Worm (Caenorhabditis elegans) whole organism, midembryonic: ENCODE results near the gene H40L08.8.

Experiments
- T22C8.4 ChIP-seq: fragments of 200-800 bp; sonication (Bioruptor generic); IDR thresholded peaks from 2 replicates; pipeline ENCODE4 v1.3.6; 2022; ENCODE audit warnings: missing genetic modification characterization, missing compliant biosample characterization
- cog-1 ChIP-seq: sonication (generic microtip); optimal IDR thresholded peaks from 2 replicates; lab custom pipeline; 2016; ENCODE audit warnings: missing genetic modification characterization, missing compliant biosample characterization
- flt-1 ChIP-seq: fragments of 200-800 bp; sonication (Bioruptor generic); IDR thresholded peaks from 2 replicates; pipeline ENCODE4 v1.3.6; 2022; ENCODE audit warnings: missing genetic modification characterization, missing compliant biosample characterization
- klf-2 ChIP-seq: fragments of 200-800 bp; sonication (Bioruptor generic); conservative IDR thresholded peaks from 2 replicates; pipeline ENCODE4 v1.3.6; 2022; ENCODE audit warnings: missing genetic modification reagents, missing genetic modification characterization, missing compliant biosample characterization
- med-1 ChIP-seq: sonication (generic microtip); optimal IDR thresholded peaks from 2 replicates; lab custom pipeline; 2017; ENCODE audit warnings: missing genetic modification characterization, mild to moderate bottlenecking, missing compliant biosample characterization, antibody characterized with exemption, missing genetic modification reagents; ENCODE audit not compliant: insufficient read depth
- ref-1 ChIP-seq: fragments of 200-800 bp; sonication (Bioruptor generic); conservative IDR thresholded peaks from 2 replicates; pipeline ENCODE4 v1.3.6; 2022; ENCODE audit warnings: missing genetic modification reagents, missing genetic modification characterization, missing compliant biosample characterization
- tab-1 ChIP-seq: fragments of 200-800 bp; sonication (Bioruptor generic); IDR thresholded peaks from 2 replicates; pipeline ENCODE4 v1.3.6; 2022; ENCODE audit warnings: missing genetic modification characterization, missing compliant biosample characterization
- ztf-23 ChIP-seq: fragments of 200-800 bp; sonication (Bioruptor generic); IDR thresholded peaks from 2 replicates; pipeline ENCODE4 v1.3.6; 2022; ENCODE audit warnings: missing genetic modification reagents, missing genetic modification characterization, missing compliant biosample characterization
- ztf-29 ChIP-seq: fragments of 200-800 bp; sonication (Bioruptor generic); IDR thresholded peaks from 2 replicates; pipeline ENCODE4 v1.3.6; 2022; ENCODE audit warnings: missing genetic modification reagents, missing genetic modification characterization, missing compliant biosample characterization

Gene H40L08.8

DNA sequence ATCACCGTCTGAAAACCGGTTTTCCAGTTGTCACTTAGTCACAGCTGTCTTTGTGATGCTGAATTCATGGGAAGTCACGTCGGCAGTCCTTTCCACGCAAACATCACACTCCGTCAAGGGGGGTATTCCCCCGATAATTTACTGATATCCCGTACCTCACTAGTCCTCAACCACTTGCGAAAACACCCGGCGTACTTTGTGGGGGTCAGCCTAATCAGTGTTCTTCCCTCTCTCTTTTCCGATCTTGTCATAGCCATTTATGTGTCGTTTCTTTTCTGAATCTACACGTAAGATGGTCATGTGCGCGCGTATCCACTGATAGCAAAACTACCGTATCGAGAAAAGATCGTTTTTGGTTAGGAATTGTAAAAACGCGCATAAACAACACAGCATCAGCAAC is 2.0 kb upstream of the H40L08.8 start:
- TF ChIP-seq klf-2 (GFP tag; lab: Robert Waterston, UW) (no peak), ztf-29 (no peak), cog-1 (tag; lab: Kevin White, UChicago) (no peak), T22C8.4 (GFP tag; lab: Robert Waterston, UW) (no peak), med-1 (no peak), tab-1 (GFP tag; lab: Robert Waterston, UW) (no peak), ztf-23 (GFP tag; lab: Robert Waterston, UW) (no peak), ref-1 (no peak), flt-1 (GFP tag; lab: Robert Waterston, UW) (no peak)

DNA sequence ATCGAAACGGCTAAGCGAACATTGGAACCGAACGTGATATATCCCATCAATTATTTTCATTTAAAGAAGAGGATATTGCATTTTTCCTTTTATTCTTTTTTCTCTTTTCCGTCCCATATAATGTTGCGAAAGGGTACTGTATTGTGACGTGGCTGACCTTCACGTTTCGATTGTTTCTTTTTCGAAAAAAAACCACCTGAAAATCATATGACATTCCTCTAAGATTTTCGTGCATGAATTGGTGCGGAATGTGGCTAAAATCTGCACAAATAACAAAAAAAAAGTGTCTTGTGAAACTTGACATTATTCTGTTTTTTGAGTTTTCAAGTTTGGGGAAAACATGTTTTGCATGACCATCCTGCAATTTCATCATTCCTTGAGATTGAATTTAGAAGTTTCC is 843 bp upstream of the H40L08.8 start:
- no peak for TF ChIP-seq ref-1
- TF ChIP-seq tab-1 (GFP tag; lab: Robert Waterston, UW), result no peak
- TF ChIP-seq T22C8.4 (GFP tag; lab: Robert Waterston, UW), result no peak
- TF ChIP-seq ztf-29, result no peak

DNA sequence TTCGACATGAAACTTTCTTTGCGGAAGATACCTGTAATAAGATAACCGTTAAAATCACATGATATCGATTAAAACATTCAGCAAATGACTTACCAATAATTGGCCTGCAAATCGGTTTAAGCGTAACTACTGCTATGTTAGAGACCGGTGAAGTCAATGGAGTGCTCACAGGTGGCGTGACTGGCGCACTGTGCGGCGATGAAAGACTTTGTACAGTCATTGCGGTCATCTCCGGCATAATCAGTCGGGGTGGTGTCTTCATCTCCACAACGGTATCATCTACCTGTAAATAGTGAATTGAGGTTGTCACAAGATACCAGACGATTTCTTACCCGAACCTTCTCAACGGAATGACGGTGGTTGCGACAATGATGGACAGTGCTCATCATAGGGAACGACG is 524 bp downstream of the H40L08.8 start:
- TF ChIP-seq cog-1 (tag; lab: Kevin White, UChicago) (no peak), ztf-29 (no peak), T22C8.4 (GFP tag; lab: Robert Waterston, UW) (no peak), tab-1 (GFP tag; lab: Robert Waterston, UW) (no peak), med-1 (no peak), klf-2 (GFP tag; lab: Robert Waterston, UW) (no peak), flt-1 (GFP tag; lab: Robert Waterston, UW) (no peak), ztf-23 (GFP tag; lab: Robert Waterston, UW) (no peak), ref-1 (no peak)

DNA sequence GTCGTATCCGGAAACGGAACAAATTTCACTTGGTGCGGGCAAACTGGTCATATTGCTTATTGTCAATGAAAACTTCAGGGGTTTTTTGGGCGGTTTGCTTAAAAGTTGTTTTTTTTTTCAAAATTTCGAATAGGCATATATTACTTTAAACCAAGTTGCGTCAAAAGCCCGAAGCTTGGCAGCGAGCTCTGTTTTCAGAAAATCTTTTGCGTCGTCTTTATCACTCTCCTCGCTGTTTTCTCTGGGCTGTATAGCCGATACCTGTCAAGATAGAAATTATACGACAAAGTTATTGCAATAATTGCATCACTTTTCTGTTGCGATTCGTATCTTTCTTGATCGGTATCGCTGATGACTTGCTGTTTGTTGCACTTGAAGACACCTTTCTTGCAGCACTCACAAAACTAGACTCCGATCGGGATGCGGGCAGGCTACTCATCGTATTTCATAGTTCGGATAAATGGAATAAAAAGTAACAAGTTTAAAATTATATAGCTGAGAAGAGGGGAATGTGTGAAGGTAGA is 1.3 kb downstream of the H40L08.8 start, which contains the start of the genes H40L08.3 and H40L08.9:
Gene H40L08.3, minus strand, starts transcription at position 51 of the 524 bp plus-strand sequence.
Gene H40L08.9, minus strand, starts transcription at position 439 of the 524 bp plus-strand sequence.
- TF ChIP-seq ztf-29 (no peak), ref-1 (no peak), flt-1 (GFP tag; lab: Robert Waterston, UW) (no peak), ztf-23 (GFP tag; lab: Robert Waterston, UW) (no peak)

DNA sequence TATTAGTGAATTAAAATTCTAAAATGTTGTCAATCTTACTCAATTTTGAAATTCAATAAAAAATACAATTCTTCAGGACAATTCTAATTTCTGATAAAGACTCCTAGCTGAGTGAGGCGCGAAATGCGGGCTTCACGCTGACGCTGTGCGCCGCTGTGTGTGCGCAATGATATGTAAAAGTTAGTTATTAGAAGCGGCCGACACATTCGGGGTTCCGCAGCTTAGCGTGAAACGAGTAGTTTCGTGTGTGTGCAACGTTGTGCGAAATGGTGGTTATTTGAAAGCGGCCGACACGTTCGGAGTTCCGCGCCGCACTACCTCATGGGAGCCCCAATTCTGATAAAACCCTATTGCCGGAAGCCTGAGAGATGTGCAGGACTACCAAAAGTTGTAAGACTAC is 2.3 kb downstream of the H40L08.8 start:
- no peak for TF ChIP-seq flt-1 (GFP tag; lab: Robert Waterston, UW)

DNA sequence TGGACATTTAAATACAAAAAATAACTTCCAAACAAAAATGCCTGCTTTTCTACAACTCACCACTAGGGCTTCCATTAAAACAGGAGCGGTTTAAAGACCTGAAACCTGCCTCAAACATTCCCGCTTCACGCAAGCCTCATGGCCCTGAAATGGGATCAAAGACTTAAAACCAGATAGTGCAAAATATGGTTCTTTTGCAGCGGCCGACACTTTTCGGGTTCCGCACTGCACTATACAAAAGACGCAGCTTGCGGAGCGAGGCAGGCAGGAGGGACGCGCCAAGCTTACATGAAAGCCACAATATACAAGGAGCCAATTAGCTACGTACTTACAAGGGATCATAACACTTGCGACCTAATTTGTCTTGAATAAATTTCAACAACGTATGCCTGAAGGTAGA is 4.0 kb downstream of the H40L08.8 start:
- TF ChIP-seq ztf-23 (GFP tag; lab: Robert Waterston, UW) (no peak), tab-1 (GFP tag; lab: Robert Waterston, UW) (no peak), ztf-29 (no peak), med-1 (no peak), cog-1 (tag; lab: Kevin White, UChicago) (no peak), ref-1 (no peak), flt-1 (GFP tag; lab: Robert Waterston, UW) (no peak), klf-2 (GFP tag; lab: Robert Waterston, UW) (no peak), T22C8.4 (GFP tag; lab: Robert Waterston, UW) (no peak)

DNA sequence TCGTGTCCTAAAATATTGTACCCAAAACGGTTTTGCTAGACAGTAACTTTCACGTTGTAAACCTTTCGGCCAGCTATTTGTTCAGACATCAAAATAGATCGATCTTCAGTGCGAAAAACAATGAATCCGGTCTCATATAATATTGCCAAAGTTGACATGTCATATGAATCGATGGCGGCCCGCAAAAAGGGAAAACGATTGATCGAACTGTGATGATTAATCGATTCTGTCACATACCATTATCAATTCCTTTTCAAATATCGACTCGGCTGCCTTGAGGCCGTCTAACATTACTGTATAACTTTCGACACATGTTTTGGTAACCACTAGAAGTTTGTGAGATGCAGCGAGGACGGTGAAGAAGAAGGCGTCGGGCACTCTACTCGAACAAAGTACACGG is 4.6 kb downstream of the H40L08.8 start:
- TF ChIP-seq ztf-23 (GFP tag; lab: Robert Waterston, UW) (no peak), tab-1 (GFP tag; lab: Robert Waterston, UW) (no peak), flt-1 (GFP tag; lab: Robert Waterston, UW) (no peak), ref-1 (no peak), T22C8.4 (GFP tag; lab: Robert Waterston, UW) (no peak), cog-1 (tag; lab: Kevin White, UChicago) (no peak), ztf-29 (no peak), med-1 (no peak)

DNA sequence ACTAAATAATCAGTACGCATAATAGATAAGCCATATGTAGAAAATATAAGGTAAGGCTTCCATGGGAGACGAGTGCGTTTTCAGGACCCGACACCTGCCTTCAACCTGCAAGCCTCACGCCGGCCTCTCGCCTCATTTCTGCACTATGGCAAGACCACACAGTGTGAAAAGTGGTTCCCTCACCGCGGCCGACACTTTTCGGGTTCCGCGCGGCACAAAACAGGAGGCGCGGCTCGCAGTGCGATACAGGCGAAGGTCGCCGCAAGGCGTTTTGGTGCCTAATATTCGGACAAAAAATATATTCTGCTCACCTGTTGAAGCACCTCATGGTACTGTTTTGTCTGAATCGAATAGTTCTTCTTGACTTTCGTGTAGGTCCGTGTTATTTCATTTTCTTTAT is 7.3 kb downstream of the H40L08.8 start:
- TF ChIP-seq cog-1 (tag; lab: Kevin White, UChicago) (no peak), ref-1 (no peak), med-1 (no peak), tab-1 (GFP tag; lab: Robert Waterston, UW) (no peak), T22C8.4 (GFP tag; lab: Robert Waterston, UW) (no peak), flt-1 (GFP tag; lab: Robert Waterston, UW) (no peak), ztf-23 (GFP tag; lab: Robert Waterston, UW) (no peak), ztf-29 (no peak), klf-2 (GFP tag; lab: Robert Waterston, UW) (no peak)

DNA sequence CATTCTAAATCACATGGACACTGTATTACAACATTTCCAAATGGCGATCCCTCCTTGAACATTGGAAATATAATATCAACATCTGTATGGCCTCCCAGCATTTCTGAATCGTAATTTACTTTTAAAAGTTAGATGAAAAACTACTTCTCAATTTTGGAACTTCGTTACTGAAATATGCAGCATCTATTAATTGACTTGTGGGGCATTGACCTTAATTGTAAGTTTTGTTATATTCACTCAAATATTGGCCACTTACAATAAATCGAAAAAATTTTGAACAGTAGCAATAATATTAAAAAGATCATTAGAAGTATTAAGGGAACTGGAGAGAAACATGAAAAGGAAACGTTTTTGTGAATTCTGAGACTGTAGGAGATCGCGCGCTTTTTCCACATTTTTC is 8.2 kb downstream of the H40L08.8 start, which contains the start of gene mam-6:
Gene mam-6, minus strand, starts transcription at position 101 of the 400 bp plus-strand sequence.
- TF ChIP-seq med-1 (no peak), T22C8.4 (GFP tag; lab: Robert Waterston, UW) (no peak), ztf-23 (GFP tag; lab: Robert Waterston, UW) (no peak), flt-1 (GFP tag; lab: Robert Waterston, UW) (no peak), tab-1 (GFP tag; lab: Robert Waterston, UW) (no peak), cog-1 (tag; lab: Kevin White, UChicago) (no peak), ref-1 (no peak), ztf-29 (no peak), klf-2 (GFP tag; lab: Robert Waterston, UW) (no peak)

DNA sequence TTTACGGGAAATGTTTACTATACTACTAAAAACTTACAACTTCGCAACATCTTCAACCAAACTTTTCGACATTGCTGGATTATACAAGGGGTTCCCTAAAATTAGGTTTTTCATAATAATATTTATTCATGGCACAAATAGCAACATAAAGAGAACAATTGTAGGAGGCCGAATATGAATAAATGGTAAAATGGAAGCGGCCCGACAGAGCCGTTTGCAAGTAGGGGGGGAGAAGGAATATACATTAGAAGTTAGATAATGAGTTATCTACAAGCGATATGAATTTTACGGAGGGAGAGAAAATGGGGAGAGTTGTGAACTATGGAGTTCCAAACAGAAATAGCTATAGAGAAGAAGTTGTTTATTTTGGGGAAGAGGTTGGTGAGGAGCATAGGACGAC is 17.1 kb downstream of the H40L08.8 start, which contains the start of gene fbxa-96:
Gene fbxa-96, minus strand, starts transcription at position 101 of the 400 bp plus-strand sequence.
- no peak for TF ChIP-seq med-1
- no peak for TF ChIP-seq tab-1 (GFP tag; lab: Robert Waterston, UW)
- TF ChIP-seq klf-2 (GFP tag; lab: Robert Waterston, UW), result no peak
- TF ChIP-seq flt-1 (GFP tag; lab: Robert Waterston, UW), result no peak
- no peak for TF ChIP-seq cog-1 (tag; lab: Kevin White, UChicago)
- TF ChIP-seq ztf-23 (GFP tag; lab: Robert Waterston, UW), result no peak
- TF ChIP-seq T22C8.4 (GFP tag; lab: Robert Waterston, UW), result no peak
- TF ChIP-seq ref-1, result no peak
- TF ChIP-seq ztf-29, result no peak
